Fruit fly (Drosophila melanogaster) whole organism, embryonic: ENCODE results near the gene CG6511.

Source experiments
- Antp ChIP-seq: fragments of 200-800 bp; sonication (Bioruptor generic); optimal IDR thresholded peaks from 3 replicates; lab custom pipeline; 2016; ENCODE audit warnings: missing biosample characterization, missing genetic modification characterization
- Bdp1 ChIP-seq: fragments of 200-800 bp; sonication (Bioruptor generic); optimal IDR thresholded peaks from 3 replicates; lab custom pipeline; 2016; ENCODE audit warnings: missing biosample characterization, missing genetic modification characterization
- Bteb2 ChIP-seq: fragments of 200-800 bp; sonication (Bioruptor generic); optimal IDR thresholded peaks from 2 replicates; lab custom pipeline; 2016; ENCODE audit warnings: missing biosample characterization, missing genetic modification characterization
- C15 ChIP-seq: fragments of 200-800 bp; sonication (Bioruptor generic); IDR thresholded peaks from 3 replicates; pipeline ENCODE4 v1.3.6; 2022; ENCODE audit warnings: missing biosample characterization, missing genetic modification characterization
- CG10209 ChIP-seq: fragments of 200-800 bp; sonication (Bioruptor generic); optimal IDR thresholded peaks from 3 replicates; lab custom pipeline; 2017; ENCODE audit warnings: missing biosample characterization, mild to moderate bottlenecking, missing genetic modification characterization, missing genetic modification reagents
- CG10565 ChIP-seq: fragments of 200-800 bp; sonication (Bioruptor generic); optimal IDR thresholded peaks from 3 replicates; lab custom pipeline; 2016; ENCODE audit warnings: missing biosample characterization, mild to moderate bottlenecking, missing genetic modification characterization
- CG11247 ChIP-seq: fragments of 200-800 bp; sonication (Bioruptor generic); IDR thresholded peaks from 2 replicates; pipeline ENCODE4 v1.3.6; 2022; ENCODE audit warnings: missing biosample characterization, missing genetic modification characterization
- CG1233 ChIP-seq: fragments of 200-800 bp; sonication (Bioruptor generic); optimal IDR thresholded peaks from 4 replicates; lab custom pipeline; 2018; ENCODE audit warnings: missing biosample characterization, mild to moderate bottlenecking, missing genetic modification characterization
- CG13624 ChIP-seq: fragments of 200-800 bp; sonication (Bioruptor generic); optimal IDR thresholded peaks from 2 replicates; lab custom pipeline; 2016; ENCODE audit warnings: missing biosample characterization, missing genetic modification characterization
- CG15073 ChIP-seq: fragments of 200-800 bp; sonication (Bioruptor generic); optimal IDR thresholded peaks from 2 replicates; lab custom pipeline; 2016; ENCODE audit warnings: missing biosample characterization, missing genetic modification characterization
- CG1647 ChIP-seq: fragments of 200-800 bp; sonication (Bioruptor generic); optimal IDR thresholded peaks from 3 replicates; lab custom pipeline; 2016; ENCODE audit warnings: missing biosample characterization, missing genetic modification characterization
- CG2116 ChIP-seq: fragments of 200-800 bp; sonication (Bioruptor generic); optimal IDR thresholded peaks from 3 replicates; lab custom pipeline; 2018; ENCODE audit warnings: missing biosample characterization, mild to moderate bottlenecking, missing genetic modification characterization
- CG32772 ChIP-seq: fragments of 200-800 bp; sonication (Bioruptor generic); IDR thresholded peaks from 2 replicates; pipeline ENCODE4 v1.3.6; 2022; ENCODE audit warnings: missing biosample characterization, missing genetic modification characterization
- CG33557 ChIP-seq: fragments of 200-800 bp; sonication (Bioruptor generic); optimal IDR thresholded peaks from 2 replicates; lab custom pipeline; 2019; ENCODE audit warnings: missing biosample characterization, mild to moderate bottlenecking, missing genetic modification characterization, moderate library complexity
- CG3995 ChIP-seq: fragments of 200-800 bp; sonication (Bioruptor generic); optimal IDR thresholded peaks from 3 replicates; lab custom pipeline; 2016; ENCODE audit warnings: missing biosample characterization, missing genetic modification characterization
- CG6254 ChIP-seq: fragments of 200-800 bp; sonication (Bioruptor generic); optimal IDR thresholded peaks from 3 replicates; lab custom pipeline; 2017; ENCODE audit warnings: mild to moderate bottlenecking, missing biosample characterization, missing genetic modification reagents, missing genetic modification characterization
- Chrac-16 ChIP-seq: fragments of 200-800 bp; sonication (Bioruptor generic); optimal IDR thresholded peaks from 3 replicates; lab custom pipeline; 2016; ENCODE audit warnings: missing biosample characterization, missing genetic modification characterization
- CkIIα-i1 ChIP-seq: fragments of 200-800 bp; sonication (Bioruptor generic); IDR thresholded peaks from 2 replicates; pipeline ENCODE4 v1.3.6; 2022; ENCODE audit warnings: missing biosample characterization, missing genetic modification characterization
- D19A ChIP-seq: fragments of 200-800 bp; optimal IDR thresholded peaks from 3 replicates; lab custom pipeline; 2019; ENCODE audit warnings: missing biosample characterization, mild to moderate bottlenecking, missing genetic modification characterization, moderate library complexity
- Dip2 ChIP-seq: fragments of 200-800 bp; sonication (Bioruptor generic); IDR thresholded peaks from 2 replicates; pipeline ENCODE4 v1.3.6; 2022; ENCODE audit warnings: missing biosample characterization, missing genetic modification characterization
- Doc3 ChIP-seq: fragments of 200-800 bp; sonication (Bioruptor generic); IDR thresholded peaks from 3 replicates; pipeline ENCODE4 v1.3.6; 2022; ENCODE audit warnings: missing biosample characterization, missing genetic modification characterization; ENCODE audit not compliant: partially characterized antibody
- Dref ChIP-seq: fragments of 200-800 bp; sonication (Bioruptor generic); IDR thresholded peaks from 2 replicates; pipeline ENCODE4 v1.3.6; 2022; ENCODE audit warnings: missing biosample characterization, missing genetic modification characterization
- Gug ChIP-seq: fragments of 200-800 bp; sonication (Bioruptor generic); IDR thresholded peaks from 4 replicates; pipeline ENCODE4 v1.3.6; 2022; ENCODE audit warnings: missing biosample characterization, missing genetic modification characterization
- HLH3B ChIP-seq: fragments of 200-800 bp; sonication (Bioruptor generic); IDR thresholded peaks from 2 replicates; pipeline ENCODE4 v1.3.6; 2022; ENCODE audit warnings: missing biosample characterization, missing genetic modification characterization
- HmgD ChIP-seq: fragments of 200-800 bp; sonication (Bioruptor generic); optimal IDR thresholded peaks from 3 replicates; lab custom pipeline; 2016; ENCODE audit warnings: missing biosample characterization, missing genetic modification characterization
- HmgZ ChIP-seq: fragments of 200-800 bp; sonication (Bioruptor generic); optimal IDR thresholded peaks from 2 replicates; lab custom pipeline; 2018; ENCODE audit warnings: missing biosample characterization, mild to moderate bottlenecking, missing genetic modification characterization
- Lpt ChIP-seq: fragments of >200 bp; optimal IDR thresholded peaks from 2 replicates; lab custom pipeline; 2018; ENCODE audit warnings: missing biosample characterization, missing genetic modification characterization
- MBD-R2 ChIP-seq: fragments of 200-800 bp; sonication (Bioruptor generic); IDR thresholded peaks from 2 replicates; pipeline ENCODE4 v1.3.6; 2022; ENCODE audit warnings: missing biosample characterization, missing genetic modification characterization
- Meics ChIP-seq: fragments of 200-800 bp; sonication (Bioruptor generic); optimal IDR thresholded peaks from 2 replicates; lab custom pipeline; 2017; ENCODE audit warnings: missing biosample characterization, mild to moderate bottlenecking, missing genetic modification characterization
- Ptx1 ChIP-seq: fragments of 200-800 bp; sonication (Bioruptor generic); IDR thresholded peaks from 2 replicates; pipeline ENCODE4 v1.3.6; 2022; ENCODE audit warnings: missing biosample characterization, missing genetic modification characterization
- abd-A ChIP-seq: fragments of 200-800 bp; sonication (Bioruptor generic); optimal IDR thresholded peaks from 3 replicates; lab custom pipeline; 2019; ENCODE audit warnings: missing biosample characterization, mild to moderate bottlenecking, missing genetic modification characterization, moderate library complexity
- aop ChIP-seq: fragments of 200-800 bp; sonication (Bioruptor generic); IDR thresholded peaks from 2 replicates; pipeline ENCODE4 v1.3.6; 2022; ENCODE audit warnings: missing biosample characterization, missing genetic modification characterization
- cas ChIP-seq: fragments of 200-800 bp; sonication (Bioruptor generic); IDR thresholded peaks from 2 replicates; pipeline ENCODE4 v1.3.6; 2022; ENCODE audit warnings: missing biosample characterization, missing genetic modification characterization
- chinmo ChIP-seq: fragments of 200-800 bp; sonication (Bioruptor generic); IDR thresholded peaks from 4 replicates; pipeline ENCODE4 v1.3.6; 2022; ENCODE audit warnings: missing biosample characterization, missing genetic modification characterization; ENCODE audit not compliant: partially characterized antibody
- danr ChIP-seq: fragments of 200-800 bp; sonication (Bioruptor generic); IDR thresholded peaks from 2 replicates; pipeline ENCODE4 v1.3.6; 2022; ENCODE audit warnings: missing biosample characterization, missing genetic modification characterization
- dmrt11E ChIP-seq: fragments of 200-800 bp; sonication (Bioruptor generic); optimal IDR thresholded peaks from 3 replicates; lab custom pipeline; 2018; ENCODE audit warnings: missing biosample characterization, mild to moderate bottlenecking, missing genetic modification characterization, moderate library complexity
- eyg ChIP-seq: fragments of 200-800 bp; sonication (Bioruptor generic); optimal IDR thresholded peaks from 3 replicates; lab custom pipeline; 2016; ENCODE audit warnings: missing biosample characterization, missing genetic modification characterization
- fru ChIP-seq: fragments of >200 bp; optimal IDR thresholded peaks from 2 replicates; lab custom pipeline; 2017
- ham ChIP-seq: fragments of 200-800 bp; sonication (Bioruptor generic); IDR thresholded peaks from 2 replicates; pipeline ENCODE4 v1.3.6; 2022; ENCODE audit warnings: missing biosample characterization, missing genetic modification characterization
- mam ChIP-seq: fragments of 200-800 bp; sonication (Bioruptor generic); optimal IDR thresholded peaks from 3 replicates; lab custom pipeline; 2016; ENCODE audit warnings: missing biosample characterization, missing genetic modification characterization
- org-1 ChIP-seq: fragments of 200-800 bp; sonication (Bioruptor generic); optimal IDR thresholded peaks from 2 replicates; lab custom pipeline; 2017; ENCODE audit warnings: missing biosample characterization, missing genetic modification characterization
- otp ChIP-seq: fragments of 200-800 bp; sonication (Bioruptor generic); IDR thresholded peaks from 3 replicates; pipeline ENCODE4, ENCODE4 v1.3.6; 2022; ENCODE audit warnings: missing biosample characterization, missing genetic modification characterization
- pan ChIP-seq, 4 experiments: fragments of >200 bp in 3 of 4; fragments of 200-800 bp in 1 of 4; sonication (Bioruptor generic) in 1 of 4; optimal IDR thresholded peaks in 3 of 4; IDR thresholded peaks in 1 of 4; 2 replicates each; pipeline versions ENCODE4 v1.3.6 to Lab custom; 2017 to 2022; ENCODE audit warnings: missing biosample characterization in 2 of 4, missing genetic modification characterization in 2 of 4, mixed read lengths in 1 of 4
- slbo ChIP-seq: fragments of 200-800 bp; sonication (Bioruptor generic); IDR thresholded peaks from 2 replicates; pipeline ENCODE4 v1.3.6; 2022; ENCODE audit warnings: missing biosample characterization, missing genetic modification characterization
- slou ChIP-seq: fragments of 200-800 bp; sonication (Bioruptor generic); optimal IDR thresholded peaks from 3 replicates; lab custom pipeline; 2016; ENCODE audit warnings: missing biosample characterization, missing genetic modification characterization
- tx ChIP-seq: fragments of 200-800 bp; sonication (Bioruptor generic); optimal IDR thresholded peaks from 2 replicates; lab custom pipeline; 2016; ENCODE audit warnings: missing biosample characterization, missing genetic modification characterization
- unpg ChIP-seq: fragments of 200-800 bp; sonication (Bioruptor generic); optimal IDR thresholded peaks from 3 replicates; lab custom pipeline; 2018; ENCODE audit warnings: missing biosample characterization, mild to moderate bottlenecking, missing genetic modification characterization, moderate library complexity
- wor ChIP-seq: fragments of 200-800 bp; sonication (Bioruptor generic); IDR thresholded peaks from 2 replicates; pipeline ENCODE4 v1.3.6; 2022; ENCODE audit warnings: missing biosample characterization, missing genetic modification characterization
- zen ChIP-seq: fragments of 200-800 bp; sonication (Bioruptor generic); optimal IDR thresholded peaks from 3 replicates; lab custom pipeline; 2018; ENCODE audit warnings: missing biosample characterization, mild to moderate bottlenecking, missing genetic modification characterization, moderate library complexity

The CG6511 gene

DNA sequence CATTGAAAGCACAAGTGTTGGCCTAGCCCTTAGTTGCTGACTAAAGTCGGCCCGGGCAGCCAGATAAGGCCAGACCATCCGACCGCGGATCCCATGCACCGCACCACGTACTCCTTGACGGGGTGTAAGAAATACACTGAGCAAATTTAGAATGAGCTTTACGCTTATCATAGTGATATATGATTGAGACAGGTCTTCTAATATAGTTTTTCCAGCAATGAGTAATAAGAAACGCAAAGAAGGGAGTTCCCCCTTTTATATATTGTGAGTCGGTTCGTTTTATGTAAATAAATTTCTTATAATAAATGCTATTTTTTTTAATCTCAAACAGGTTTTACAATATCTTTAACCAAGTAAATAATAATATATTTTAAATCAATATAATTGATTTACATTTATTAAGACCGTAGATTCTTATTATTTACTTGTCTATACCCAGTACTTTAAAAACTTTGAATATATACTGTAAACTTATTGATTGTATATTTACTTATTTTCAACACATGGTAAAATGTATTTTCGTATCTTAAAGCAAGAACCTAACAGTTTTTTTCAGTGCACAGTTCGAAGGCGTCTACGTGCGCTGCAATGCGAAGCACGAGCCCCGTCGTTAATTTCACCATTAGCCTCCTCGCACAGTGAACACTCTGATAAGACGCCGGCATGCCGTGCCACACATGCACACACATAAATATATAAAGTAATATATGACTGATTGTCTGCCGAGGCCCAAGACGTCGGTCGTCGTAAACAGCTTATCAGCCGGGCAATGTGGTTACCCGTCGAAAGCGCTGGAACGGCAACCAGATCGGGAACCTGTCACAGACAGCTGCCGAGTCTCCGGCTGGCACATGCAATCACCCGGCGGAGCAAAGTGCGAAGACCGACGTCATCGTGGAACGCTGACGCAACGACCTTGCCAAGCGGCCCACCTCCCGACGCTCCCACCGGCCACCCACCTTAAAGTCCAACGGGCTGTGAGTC lies 28.9 kb upstream of the CG6511 start (continued):
- no peak for TF ChIP-seq CG2116 (GFP tag; lab: Kevin White, UChicago)
- peak; percentile 31; the same call in 1 of the 2 replicates for TF ChIP-seq CG11247 (GFP tag; lab: Robert Waterston, UW)
- TF ChIP-seq HmgD (GFP tag; lab: Kevin White, UChicago) = no peak
- TF ChIP-seq C15 (GFP tag; lab: Robert Waterston, UW) = no peak
- TF ChIP-seq Dip2 = no peak
- TF ChIP-seq Bteb2 = no peak
- TF ChIP-seq mam (GFP tag; lab: Kevin White, UChicago) = no peak
- peak; percentile 66 for TF ChIP-seq CG10209 (GFP tag; lab: Kevin White, UChicago)
- TF ChIP-seq CG1233 (GFP tag; lab: Kevin White, UChicago) = peak; percentile 39
- no peak for TF ChIP-seq CG32772
- no peak for TF ChIP-seq Lpt (GFP tag; lab: Kevin White, UChicago)
- no peak for TF ChIP-seq Bdp1
- TF ChIP-seq danr (GFP tag; lab: Robert Waterston, UW) = no peak
- no peak for TF ChIP-seq Doc3 (GFP tag; lab: Robert Waterston, UW)
- TF ChIP-seq org-1 (GFP tag; lab: Kevin White, UChicago) = peak; percentile 30
- TF ChIP-seq CG15073 (GFP tag; lab: Kevin White, UChicago) = no peak
- TF ChIP-seq CG6254 (GFP tag; lab: Kevin White, UChicago) = no peak
- no peak for TF ChIP-seq tx (GFP tag; lab: Kevin White, UChicago)
- no peak for TF ChIP-seq CG10565 (GFP tag; lab: Kevin White, UChicago)
- no peak for TF ChIP-seq abd-A
- no peak for TF ChIP-seq CG1647 (GFP tag; lab: Kevin White, UChicago)
- TF ChIP-seq CG13624 (GFP tag; lab: Kevin White, UChicago) = no peak
- TF ChIP-seq chinmo (GFP tag; lab: Robert Waterston, UW) = peak; percentile 85; the same call in 3 of the 4 replicates
- TF ChIP-seq HLH3B = peak; percentile 8; the same call in 1 of the 2 replicates
- TF ChIP-seq CG3995 = no peak
- TF ChIP-seq zen (tag; lab: Kevin White, UChicago) = no peak
- TF ChIP-seq dmrt11E (tag; lab: Kevin White, UChicago) = peak; percentile 49
- 0 out of 3 replicates have a peak, but pooled peaks have one; percentile 31 for TF ChIP-seq otp
- TF ChIP-seq aop (GFP tag; lab: Robert Waterston, UW) = no peak
- no peak for TF ChIP-seq eyg
- TF ChIP-seq Chrac-16 (GFP tag; lab: Kevin White, UChicago) = peak; percentile 29
- TF ChIP-seq pan (optimal IDR thresholded peaks at IDR 0.05; lab: Kevin White, UChicago) = no peak
- TF ChIP-seq pan (GFP tag; optimal IDR thresholded peaks at IDR 0.05 in 1 of 2, IDR thresholded peaks at IDR 0.05 in 1 of 2) = peak in 1 of 2 experiments; percentile 32
- TF ChIP-seq fru (lab: Kevin White, UChicago) = no peak
- TF ChIP-seq slou (GFP tag; lab: Kevin White, UChicago) = peak; percentile 7
- TF ChIP-seq Meics (GFP tag; lab: Kevin White, UChicago) = peak; percentile 70
- TF ChIP-seq Ptx1 = peak; percentile 46; the same call in 1 of the 2 replicates
- peak; percentile 48 for TF ChIP-seq D19A (tag; lab: Kevin White, UChicago)
- TF ChIP-seq Gug (GFP tag; lab: Robert Waterston, UW) = peak; percentile 23; the same call in 1 of the 4 replicates
- no peak for TF ChIP-seq CkIIα-i1 (GFP tag; lab: Robert Waterston, UW)
- no peak for TF ChIP-seq Dref (GFP tag; lab: Robert Waterston, UW)
- no peak for TF ChIP-seq MBD-R2 (GFP tag; lab: Robert Waterston, UW)
- no peak for TF ChIP-seq Antp (GFP tag; lab: Kevin White, UChicago)
- no peak for TF ChIP-seq ham
- peak; percentile 31; the same call in 1 of the 2 replicates for TF ChIP-seq slbo (GFP tag; lab: Robert Waterston, UW)
- peak; percentile 15 for TF ChIP-seq HmgZ (tag; lab: Kevin White, UChicago)
- no peak for TF ChIP-seq cas (GFP tag; lab: Robert Waterston, UW)
- TF ChIP-seq wor (GFP tag; lab: Robert Waterston, UW) = no peak
- peak; percentile 4 for TF ChIP-seq unpg (GFP tag; lab: Kevin White, UChicago)
- TF ChIP-seq CG33557 (GFP tag; lab: Kevin White, UChicago) = peak; percentile 10
